Fruit fly (Drosophila melanogaster): ENCODE results near the gene CG1314.

Gene CG1314

dm6 chrX:20869297-20869696, at the start of gene CG1314:
Gene CG1314 (minus strand): TSS chrX:20869397.
- no peak for TF ChIP-seq CG17801 (GFP tag; optimal IDR thresholded peaks at IDR 0.05; ENCODE audit: partially characterized antibody)

- TF ChIP-seq CG17801 (GFP tag; optimal IDR thresholded peaks at IDR 0.05; ENCODE audit: partially characterized antibody), result no peak
Observed at dm6 chrX:20916436-20916835, 47.2 kb upstream of the CG1314 start.

- TF ChIP-seq CG17801 (GFP tag; optimal IDR thresholded peaks at IDR 0.05; ENCODE audit: partially characterized antibody), result no peak
Observed at dm6 chrX:20882526-20882925, 13.3 kb upstream of the CG1314 start, which contains the start of gene I-3. Gene I-3 (minus strand): TSS chrX:20882626.

DNA sequence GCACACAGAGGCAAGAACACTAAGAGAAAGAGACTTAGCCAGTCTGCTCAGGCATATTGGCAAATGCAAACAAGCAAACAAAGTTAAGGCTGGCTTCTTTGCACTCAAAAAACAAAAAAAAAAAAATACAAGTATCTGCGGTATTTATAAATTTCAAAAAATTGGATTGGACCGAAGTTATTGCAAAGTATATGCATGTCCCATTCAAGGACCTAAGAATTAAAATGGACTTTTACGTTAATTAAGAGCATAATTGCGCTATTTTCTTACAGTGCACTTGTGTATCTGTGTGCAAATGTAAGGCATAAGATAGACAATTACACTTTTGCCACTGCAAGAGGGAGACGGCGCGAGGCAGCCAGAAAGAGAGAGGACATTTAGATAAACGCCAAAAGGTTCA, 5.5 kb downstream of the CG1314 start:
- TF ChIP-seq CG17801 (GFP tag; optimal IDR thresholded peaks at IDR 0.05; ENCODE audit: partially characterized antibody), result no peak

DNA sequence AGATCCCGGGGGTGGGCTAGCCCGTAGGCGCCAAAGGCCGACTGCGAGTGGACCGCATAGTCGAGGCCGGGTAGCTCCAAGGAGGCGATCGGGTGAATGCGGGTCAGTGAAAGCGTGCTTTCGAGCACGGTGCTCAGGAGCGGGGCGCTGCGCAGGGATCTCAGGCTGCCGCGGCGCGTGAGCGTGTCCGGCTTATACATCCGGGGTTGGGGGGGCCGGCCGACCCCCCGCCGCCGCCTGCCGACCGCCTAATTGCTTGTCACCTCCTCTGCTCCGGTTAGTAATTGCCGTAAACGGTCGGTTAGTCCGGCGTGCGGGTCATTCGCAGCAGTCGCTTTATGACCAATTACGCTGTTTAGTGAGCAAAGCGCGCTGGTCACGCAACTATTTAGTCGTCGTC, 43.0 kb downstream of the CG1314 start:
- no peak for TF ChIP-seq CG17801 (GFP tag; optimal IDR thresholded peaks at IDR 0.05; ENCODE audit: partially characterized antibody)

dm6 chrX:20821846-20822245, 47.4 kb downstream of the CG1314 start, which contains the start of gene CG15450:
Gene CG15450 (plus strand): TSS chrX:20822146.
- no peak for TF ChIP-seq CG17801 (GFP tag; optimal IDR thresholded peaks at IDR 0.05; ENCODE audit: partially characterized antibody)
